Worm (Caenorhabditis elegans): ENCODE results near the gene Y70C5A.4.

- TF ChIP-seq ham-2 (GFP tag; optimal IDR thresholded peaks at IDR 0.05) = peak; percentile 54
- TF ChIP-seq lin-32 (GFP tag; optimal IDR thresholded peaks at IDR 0.05) = peak; percentile 58
- TF ChIP-seq snpc-4 (tag; optimal IDR thresholded peaks at IDR 0.05) = no peak
- no peak for TF ChIP-seq nhr-237 (tag; optimal IDR thresholded peaks at IDR 0.05)
- TF ChIP-seq unc-39 (tag; optimal IDR thresholded peaks at IDR 0.05) = no peak
- TF ChIP-seq pha-4 (tag; optimal IDR thresholded peaks at IDR 0.05) = no peak
- TF ChIP-seq sptf-1 (tag; optimal IDR thresholded peaks at IDR 0.05) = peak; percentile 81
- peak; percentile 59 for TF ChIP-seq ceh-43 (GFP tag; optimal IDR thresholded peaks at IDR 0.05)
- no peak for TF ChIP-seq unc-62 (GFP tag; optimal IDR thresholded peaks at IDR 0.05)
- no peak for TF ChIP-seq mab-5 (tag; optimal IDR thresholded peaks at IDR 0.05)
- TF ChIP-seq ces-1 (GFP tag; optimal IDR thresholded peaks at IDR 0.05) = no peak
- TF ChIP-seq elt-3 (tag; optimal IDR thresholded peaks at IDR 0.05) = no peak
These were observed 25.4 kb upstream of the Y70C5A.4 start, which contains the start of gene srh-269 for ce11 chrV:16591992-16592798.

Data from whole organism, mixed stage, embryonic.